Fruit fly (Drosophila melanogaster) whole organism, embryonic: ENCODE results near the gene CG2652.
A peak's percentile ranks its signal among the peaks of the same experiment; 100 is the strongest.

ENCODE experiments used
- Abd-B ChIP-seq: fragments of 200-800 bp; sonication (Bioruptor generic); optimal IDR thresholded peaks from 2 replicates; lab custom pipeline; 2018; ENCODE audit warnings: missing biosample characterization, mild to moderate bottlenecking, missing genetic modification characterization, moderate library complexity
- Atf-2 ChIP-seq: fragments of 200-800 bp; sonication (Bioruptor generic); optimal IDR thresholded peaks from 2 replicates; lab custom pipeline; 2016; ENCODE audit warnings: missing biosample characterization, missing genetic modification characterization
- BEAF-32 ChIP-seq: fragments of 200-800 bp; sonication (Bioruptor generic); optimal IDR thresholded peaks from 3 replicates; lab custom pipeline; 2017; ENCODE audit warnings: missing biosample characterization, missing genetic modification characterization, mild to moderate bottlenecking, moderate library complexity, missing genetic modification reagents
- Blimp-1 ChIP-seq: fragments of 200-800 bp; sonication (Bioruptor generic); optimal IDR thresholded peaks from 3 replicates; lab custom pipeline; 2018; ENCODE audit warnings: missing biosample characterization, missing genetic modification characterization, mild to moderate bottlenecking, moderate library complexity, missing genetic modification reagents
- CG11723 ChIP-seq: fragments of 200-800 bp; sonication (Bioruptor generic); optimal IDR thresholded peaks from 2 replicates; lab custom pipeline; 2017; ENCODE audit warnings: missing biosample characterization, mild to moderate bottlenecking, missing genetic modification characterization
- CG14860 ChIP-seq: fragments of 200-800 bp; sonication (Bioruptor generic); IDR thresholded peaks from 3 replicates; pipeline ENCODE4 v1.3.6; 2022; ENCODE audit warnings: missing biosample characterization, missing genetic modification characterization; ENCODE audit not compliant: partially characterized antibody
- CG15514 ChIP-seq: fragments of 200-800 bp; sonication (Bioruptor generic); optimal IDR thresholded peaks from 3 replicates; lab custom pipeline; 2017; ENCODE audit warnings: missing biosample characterization, missing genetic modification characterization, mild to moderate bottlenecking, moderate library complexity, missing genetic modification reagents
- CG16815 ChIP-seq: fragments of 200-800 bp; sonication (Bioruptor generic); optimal IDR thresholded peaks from 3 replicates; lab custom pipeline; 2017; ENCODE audit warnings: missing biosample characterization, mild to moderate bottlenecking, missing genetic modification characterization
- CG17186 ChIP-seq: fragments of 200-800 bp; sonication (Bioruptor generic); optimal IDR thresholded peaks from 3 replicates; lab custom pipeline; 2017; ENCODE audit warnings: missing biosample characterization, missing genetic modification reagents, missing genetic modification characterization
- CG18262 ChIP-seq: fragments of 200-800 bp; optimal IDR thresholded peaks from 3 replicates; lab custom pipeline; 2019; ENCODE audit warnings: missing biosample characterization, mild to moderate bottlenecking, missing genetic modification characterization, moderate library complexity
- CG18476 ChIP-seq: fragments of 200-800 bp; sonication (Bioruptor generic); optimal IDR thresholded peaks from 2 replicates; lab custom pipeline; 2016; ENCODE audit warnings: missing biosample characterization, mild to moderate bottlenecking, missing genetic modification characterization
- CG2116 ChIP-seq: fragments of 200-800 bp; sonication (Bioruptor generic); optimal IDR thresholded peaks from 3 replicates; lab custom pipeline; 2018; ENCODE audit warnings: missing biosample characterization, mild to moderate bottlenecking, missing genetic modification characterization
- CG2129 ChIP-seq: fragments of 200-800 bp; sonication (Bioruptor generic); IDR thresholded peaks from 2 replicates; pipeline ENCODE4 v1.3.6; 2022; ENCODE audit warnings: missing biosample characterization, missing genetic modification characterization; ENCODE audit not compliant: partially characterized antibody
- CG3163 ChIP-seq: fragments of 200-800 bp; sonication (Bioruptor generic); optimal IDR thresholded peaks from 3 replicates; lab custom pipeline; 2016; ENCODE audit warnings: missing biosample characterization, missing genetic modification characterization
- CG34224 ChIP-seq: fragments of 200-800 bp; sonication (Bioruptor generic); IDR thresholded peaks from 3 replicates; pipeline ENCODE4 v1.3.6; 2022; ENCODE audit warnings: missing biosample characterization, missing genetic modification characterization; ENCODE audit not compliant: partially characterized antibody
- CG4617 ChIP-seq: fragments of 200-800 bp; sonication (Bioruptor generic); optimal IDR thresholded peaks from 3 replicates; lab custom pipeline; 2016; ENCODE audit warnings: missing biosample characterization, missing genetic modification characterization, borderline replicate concordance
- CG4854 ChIP-seq: fragments of 200-800 bp; sonication (Bioruptor generic); optimal IDR thresholded peaks from 2 replicates; lab custom pipeline; 2016; ENCODE audit warnings: missing biosample characterization, missing genetic modification characterization, inconsistent platforms
- CG6791 ChIP-seq: fragments of 200-800 bp; sonication (Bioruptor generic); IDR thresholded peaks from 3 replicates; pipeline ENCODE4 v1.3.6; 2022; ENCODE audit warnings: missing biosample characterization, missing genetic modification characterization; ENCODE audit not compliant: partially characterized antibody
- CG7963 ChIP-seq: fragments of 200-800 bp; sonication (Bioruptor generic); IDR thresholded peaks from 3 replicates; pipeline ENCODE4 v1.3.6; 2022; ENCODE audit warnings: missing biosample characterization, missing genetic modification characterization; ENCODE audit not compliant: partially characterized antibody
- Dp ChIP-seq: fragments of 200-800 bp; sonication (Bioruptor generic); optimal IDR thresholded peaks from 2 replicates; lab custom pipeline; 2018; ENCODE audit warnings: missing biosample characterization, mild to moderate bottlenecking, missing genetic modification characterization, moderate library complexity
- Dref ChIP-seq: fragments of 200-800 bp; sonication (Bioruptor generic); IDR thresholded peaks from 2 replicates; pipeline ENCODE4 v1.3.6; 2022; ENCODE audit warnings: missing biosample characterization, missing genetic modification characterization
- E2f2 ChIP-seq: fragments of 200-800 bp; sonication (Bioruptor generic); IDR thresholded peaks from 2 replicates; pipeline ENCODE4 v1.3.6; 2022; ENCODE audit warnings: missing biosample characterization, missing genetic modification characterization
- Opbp ChIP-seq: fragments of 200-800 bp; sonication (Bioruptor generic); IDR thresholded peaks from 3 replicates; pipeline ENCODE4 v1.3.6; 2022; ENCODE audit warnings: missing biosample characterization, missing genetic modification characterization; ENCODE audit not compliant: partially characterized antibody
- Rfx ChIP-seq: fragments of 200-800 bp; sonication (Bioruptor generic); IDR thresholded peaks from 2 replicates; pipeline ENCODE4 v1.3.6; 2022; ENCODE audit warnings: missing biosample characterization, missing genetic modification characterization
- Sry-β ChIP-seq: fragments of 200-800 bp; sonication (Bioruptor generic); optimal IDR thresholded peaks from 2 replicates; lab custom pipeline; 2018; ENCODE audit warnings: missing biosample characterization, mild to moderate bottlenecking, missing genetic modification characterization, moderate library complexity
- TFAM ChIP-seq: fragments of 200-800 bp; sonication (Bioruptor generic); optimal IDR thresholded peaks from 2 replicates; lab custom pipeline; 2017; ENCODE audit warnings: missing biosample characterization, missing genetic modification characterization, inconsistent platforms
- YL-1 ChIP-seq: fragments of 200-800 bp; sonication (Bioruptor generic); optimal IDR thresholded peaks from 3 replicates; lab custom pipeline; 2017; ENCODE audit warnings: missing biosample characterization, mild to moderate bottlenecking, missing genetic modification characterization
- amos ChIP-seq: fragments of 200-800 bp; sonication (Bioruptor generic); IDR thresholded peaks from 2 replicates; pipeline ENCODE4 v1.3.6; 2022; ENCODE audit warnings: missing biosample characterization, missing genetic modification characterization; ENCODE audit not compliant: partially characterized antibody
- caup ChIP-seq: fragments of 200-800 bp; sonication (Bioruptor generic); optimal IDR thresholded peaks from 3 replicates; lab custom pipeline; 2017; ENCODE audit warnings: missing biosample characterization, mild to moderate bottlenecking, missing genetic modification characterization, moderate library complexity; ENCODE audit not compliant: severe bottlenecking
- crp ChIP-seq, 2 experiments: fragments of 200-800 bp; sonication (Bioruptor generic); optimal IDR thresholded peaks; 2 replicates in 1 of 2; 3 replicates in 1 of 2; lab custom pipeline; 2017; ENCODE audit warnings: missing biosample characterization in 2 of 2, missing genetic modification characterization in 2 of 2, mild to moderate bottlenecking in 1 of 2, moderate library complexity in 1 of 2
- dm ChIP-seq: fragments of 200-800 bp; sonication (Bioruptor generic); optimal IDR thresholded peaks from 3 replicates; lab custom pipeline; 2016; ENCODE audit warnings: missing biosample characterization, missing genetic modification characterization
- hb ChIP-seq: fragments of 200-800 bp; sonication (Bioruptor generic); IDR thresholded peaks from 3 replicates; pipeline ENCODE4 v1.3.6; 2022; ENCODE audit warnings: missing biosample characterization, missing genetic modification characterization; ENCODE audit not compliant: partially characterized antibody
- hbn ChIP-seq: fragments of 200-800 bp; sonication (Bioruptor generic); IDR thresholded peaks from 2 replicates; pipeline ENCODE4 v1.3.6; 2022; ENCODE audit warnings: missing biosample characterization, missing genetic modification characterization; ENCODE audit not compliant: partially characterized antibody
- inv ChIP-seq: fragments of 200-800 bp; sonication (Bioruptor generic); IDR thresholded peaks from 2 replicates; pipeline ENCODE4 v1.3.6; 2022; ENCODE audit warnings: missing biosample characterization, missing genetic modification characterization; ENCODE audit not compliant: partially characterized antibody
- mld ChIP-seq: fragments of 200-800 bp; sonication (Bioruptor generic); IDR thresholded peaks from 3 replicates; pipeline ENCODE4 v1.3.6; 2022; ENCODE audit warnings: missing biosample characterization, missing genetic modification characterization; ENCODE audit not compliant: partially characterized antibody
- nerfin-2 ChIP-seq: fragments of 200-800 bp; sonication (Bioruptor generic); IDR thresholded peaks from 2 replicates; pipeline ENCODE4 v1.3.6; 2022; ENCODE audit warnings: missing biosample characterization, missing genetic modification characterization; ENCODE audit not compliant: partially characterized antibody
- pros ChIP-seq: fragments of 200-800 bp; sonication (Bioruptor generic); optimal IDR thresholded peaks from 3 replicates; lab custom pipeline; 2019; ENCODE audit warnings: missing biosample characterization, mild to moderate bottlenecking, missing genetic modification characterization, moderate library complexity
- pzg ChIP-seq: fragments of 200-800 bp; sonication (Bioruptor generic); optimal IDR thresholded peaks from 3 replicates; lab custom pipeline; 2018; ENCODE audit warnings: missing biosample characterization, mild to moderate bottlenecking, missing genetic modification characterization, moderate library complexity
- row ChIP-seq: fragments of 200-800 bp; sonication (Bioruptor generic); IDR thresholded peaks from 3 replicates; pipeline ENCODE4 v1.3.6; 2022; ENCODE audit warnings: missing biosample characterization, missing genetic modification characterization
- sna ChIP-seq: fragments of 200-800 bp; sonication (Bioruptor generic); IDR thresholded peaks from 2 replicates; pipeline ENCODE4 v1.3.6; 2022; ENCODE audit warnings: missing biosample characterization, missing genetic modification characterization; ENCODE audit not compliant: partially characterized antibody
- stwl ChIP-seq: fragments of 200-800 bp; sonication (Bioruptor generic); optimal IDR thresholded peaks from 3 replicates; lab custom pipeline; 2018; ENCODE audit warnings: missing biosample characterization, mild to moderate bottlenecking, missing genetic modification characterization, moderate library complexity
- tna ChIP-seq: fragments of 200-800 bp; sonication (Bioruptor generic); IDR thresholded peaks from 2 replicates; pipeline ENCODE4 v1.3.6; 2022; ENCODE audit warnings: missing biosample characterization, missing genetic modification characterization; ENCODE audit not compliant: partially characterized antibody
- toy ChIP-seq: fragments of 200-800 bp; sonication (Bioruptor generic); IDR thresholded peaks from 2 replicates; pipeline ENCODE4 v1.3.6; 2022; ENCODE audit warnings: missing biosample characterization, missing genetic modification characterization
- trem ChIP-seq: fragments of 200-800 bp; optimal IDR thresholded peaks from 3 replicates; lab custom pipeline; 2019; ENCODE audit warnings: missing biosample characterization, mild to moderate bottlenecking, missing genetic modification characterization, moderate library complexity
- tup ChIP-seq: fragments of 200-800 bp; sonication (Bioruptor generic); optimal IDR thresholded peaks from 2 replicates; lab custom pipeline; 2016; ENCODE audit warnings: missing biosample characterization, mild to moderate bottlenecking, missing genetic modification characterization, moderate library complexity
- unc-4 ChIP-seq: fragments of 200-800 bp; sonication (Bioruptor generic); IDR thresholded peaks from 2 replicates; pipeline ENCODE4 v1.3.6; 2022; ENCODE audit warnings: missing biosample characterization, missing genetic modification characterization; ENCODE audit not compliant: partially characterized antibody
- zfh1 ChIP-seq: fragments of 200-800 bp; sonication (Bioruptor generic); IDR thresholded peaks from 3 replicates; pipeline ENCODE4 v1.3.6; 2022; ENCODE audit warnings: missing biosample characterization, missing genetic modification characterization

The CG2652 gene

dm6 chrX:2727506-2727905, 44.8 kb upstream of the CG2652 start, which contains the start of gene dwg (continued):
- no peak for TF ChIP-seq caup (GFP tag; lab: Kevin White, UChicago)
- peak; percentile 82; the same call in 2 of the 3 replicates for TF ChIP-seq Opbp
- peak; percentile 53 for TF ChIP-seq CG17186 (GFP tag; lab: Kevin White, UChicago)
- TF ChIP-seq CG2129 (GFP tag; lab: Robert Waterston, UW) = peak; percentile 78
- peak; percentile 38 for TF ChIP-seq CG2116 (GFP tag; lab: Kevin White, UChicago)
- peak; percentile 56 for TF ChIP-seq CG4617
- no peak for TF ChIP-seq Rfx (GFP tag; lab: Robert Waterston, UW)
- no peak for TF ChIP-seq CG4854
- no peak for TF ChIP-seq toy (GFP tag; lab: Robert Waterston, UW)
- TF ChIP-seq Atf-2 (GFP tag; lab: Kevin White, UChicago) = no peak
- TF ChIP-seq trem (tag; lab: Kevin White, UChicago) = peak; percentile 36
- peak; percentile 82 for TF ChIP-seq CG7963 (GFP tag; lab: Robert Waterston, UW)
- no peak for TF ChIP-seq CG3163
- TF ChIP-seq row (GFP tag; lab: Robert Waterston, UW) = peak; percentile 17; the same call in 1 of the 3 replicates
- no peak for TF ChIP-seq dm
- peak; percentile 61 for TF ChIP-seq nerfin-2
- TF ChIP-seq sna (GFP tag; lab: Robert Waterston, UW) = peak; percentile 81
- peak; percentile 53 for TF ChIP-seq pzg
- peak; percentile 82; the same call in 2 of the 3 replicates for TF ChIP-seq mld (GFP tag; lab: Robert Waterston, UW)
- TF ChIP-seq CG15514 (GFP tag; lab: Kevin White, UChicago) = peak; percentile 57
- peak; percentile 54 for TF ChIP-seq E2f2 (GFP tag; lab: Robert Waterston, UW)
- TF ChIP-seq CG18476 (GFP tag; lab: Kevin White, UChicago) = no peak
- no peak for TF ChIP-seq CG18262 (tag; lab: Kevin White, UChicago)
- no peak for TF ChIP-seq pros
- TF ChIP-seq CG11723 = no peak
- peak; percentile 76 for TF ChIP-seq Dref
- TF ChIP-seq CG14860 (GFP tag; lab: Robert Waterston, UW) = peak; percentile 68; the same call in 2 of the 3 replicates
- peak; percentile 87 for TF ChIP-seq unc-4 (GFP tag; lab: Robert Waterston, UW)
- TF ChIP-seq CG16815 = no peak
- TF ChIP-seq stwl (tag; lab: Kevin White, UChicago) = peak; percentile 59
- peak; percentile 4 for TF ChIP-seq Sry-β (GFP tag; lab: Kevin White, UChicago)
- TF ChIP-seq tna (GFP tag; lab: Robert Waterston, UW) = peak; percentile 62
- TF ChIP-seq hb (GFP tag; lab: Robert Waterston, UW) = peak; percentile 69
- peak in 1 of 2 experiments; percentile 32 for TF ChIP-seq crp (GFP tag; optimal IDR thresholded peaks at IDR 0.05; lab: Kevin White, UChicago)
- peak; percentile 83 for TF ChIP-seq hbn (GFP tag; lab: Robert Waterston, UW)
- peak; percentile 75 for TF ChIP-seq Blimp-1 (GFP tag; lab: Kevin White, UChicago)
- peak; percentile 79 for TF ChIP-seq BEAF-32 (GFP tag; lab: Kevin White, UChicago)
- TF ChIP-seq zfh1 (GFP tag; lab: Robert Waterston, UW) = no peak
- peak; percentile 87 for TF ChIP-seq CG6791 (GFP tag; lab: Robert Waterston, UW)
- no peak for TF ChIP-seq TFAM
- peak; percentile 38 for TF ChIP-seq Abd-B (GFP tag; lab: Kevin White, UChicago)
- peak; percentile 65 for TF ChIP-seq inv (GFP tag; lab: Robert Waterston, UW)
- peak; percentile 42 for TF ChIP-seq Dp (GFP tag; lab: Kevin White, UChicago)
- TF ChIP-seq YL-1 = peak; percentile 30
- peak; percentile 89 for TF ChIP-seq amos
- TF ChIP-seq tup (GFP tag; lab: Kevin White, UChicago) = no peak
- TF ChIP-seq CG34224 = peak; percentile 82
